Worm (Caenorhabditis elegans) whole organism, L2 larva: ENCODE measurements around the gene ttr-25.

ENCODE experiments used
- mab-5 ChIP-seq: fragments of 150-350 bp; optimal IDR thresholded peaks from 2 replicates; lab custom pipeline; 2014; ENCODE audit warnings: missing biosample characterization, missing genetic modification characterization
- nhr-12 ChIP-seq: fragments of 150-350 bp; optimal IDR thresholded peaks from 2 replicates; lab custom pipeline; 2014; ENCODE audit warnings: missing biosample characterization, missing genetic modification characterization
- snpc-4 ChIP-seq: fragments of 150-350 bp; optimal IDR thresholded peaks from 2 replicates; lab custom pipeline; 2014; ENCODE audit warnings: missing biosample characterization, missing genetic modification characterization
- unc-39 ChIP-seq: fragments of 150-350 bp; optimal IDR thresholded peaks from 2 replicates; lab custom pipeline; 2014; ENCODE audit warnings: missing biosample characterization, missing genetic modification characterization
- unc-62 ChIP-seq: fragments of 150-350 bp; optimal IDR thresholded peaks from 2 replicates; lab custom pipeline; 2014; ENCODE audit warnings: missing biosample characterization, missing genetic modification reagents, missing genetic modification characterization
- zag-1 ChIP-seq: fragments of 150-350 bp; optimal IDR thresholded peaks from 2 replicates; lab custom pipeline; 2014; ENCODE audit warnings: missing biosample characterization, missing genetic modification characterization

ce11 chrV:18536015-18536414 is 20.5 kb upstream of the ttr-25 start:
- TF ChIP-seq unc-62 (GFP tag; lab: Kevin White, UChicago) (no peak), snpc-4 (no peak), zag-1 (tag; lab: Kevin White, UChicago) (no peak), nhr-12 (tag; lab: Kevin White, UChicago) (no peak), mab-5 (tag; lab: Kevin White, UChicago) (no peak), unc-39 (tag; lab: Kevin White, UChicago) (no peak)
